Worm (Caenorhabditis elegans): ENCODE results near the gene F44E7.9.

F44E7.9 gene

DNA sequence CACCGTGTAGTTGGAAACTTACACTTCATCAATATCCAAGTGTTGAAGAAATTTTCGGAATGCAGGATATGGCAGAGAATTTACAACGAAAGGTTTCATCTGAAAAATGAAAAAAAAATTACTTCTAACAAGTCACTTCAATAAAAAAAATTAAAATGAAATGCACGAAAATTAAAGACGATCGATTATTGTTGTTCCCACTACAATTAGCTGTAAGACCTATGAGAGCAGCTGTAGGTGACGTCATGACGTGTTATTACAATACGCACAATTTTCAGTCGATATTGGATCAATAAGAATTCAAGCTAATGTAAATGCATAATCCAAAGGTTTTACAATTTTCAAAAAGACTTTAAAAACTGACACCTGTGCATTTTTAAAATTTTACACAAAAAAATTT is 30.9 kb upstream of the F44E7.9 start, which contains the start of gene C53A3.1:
Gene C53A3.1 (minus strand): TSS at position 101 of the 400 bp plus-strand sequence.
- no peak for TF ChIP-seq F13H6.1 (tag; optimal IDR thresholded peaks at IDR 0.05)
- no peak for TF ChIP-seq ztf-4 (tag; optimal IDR thresholded peaks at IDR 0.05)
- TF ChIP-seq dmd-4 (tag; optimal IDR thresholded peaks at IDR 0.05) = no peak
- TF ChIP-seq nhr-23 (tag; optimal IDR thresholded peaks at IDR 0.05) = no peak
- no peak for TF ChIP-seq ZK546.5 (tag; optimal IDR thresholded peaks at IDR 0.05)
- no peak for TF ChIP-seq nhr-11 (tag; optimal IDR thresholded peaks at IDR 0.05)
- TF ChIP-seq C34F6.9 (tag; optimal IDR thresholded peaks at IDR 0.05) = no peak
- TF ChIP-seq elt-3 (tag; optimal IDR thresholded peaks at IDR 0.05) = no peak
- no peak for TF ChIP-seq nhr-77 (tag; optimal IDR thresholded peaks at IDR 0.05)
- TF ChIP-seq snpc-4 (tag; optimal IDR thresholded peaks at IDR 0.05) = no peak
- no peak for TF ChIP-seq ztf-1 (GFP tag; conservative IDR thresholded peaks at IDR 0.05)
- no peak for TF ChIP-seq R02D3.7 (tag; optimal IDR thresholded peaks at IDR 0.05)
- TF ChIP-seq sma-9 (GFP tag; optimal IDR thresholded peaks at IDR 0.05) = no peak
- TF ChIP-seq sma-9 (tag; optimal IDR thresholded peaks at IDR 0.05) = no peak
- TF ChIP-seq peb-1 (tag; optimal IDR thresholded peaks at IDR 0.05) = no peak
- no peak for TF ChIP-seq nhr-25 (tag; optimal IDR thresholded peaks at IDR 0.05)
- TF ChIP-seq ama-1 (optimal IDR thresholded peaks at IDR 0.05) = no peak

DNA sequence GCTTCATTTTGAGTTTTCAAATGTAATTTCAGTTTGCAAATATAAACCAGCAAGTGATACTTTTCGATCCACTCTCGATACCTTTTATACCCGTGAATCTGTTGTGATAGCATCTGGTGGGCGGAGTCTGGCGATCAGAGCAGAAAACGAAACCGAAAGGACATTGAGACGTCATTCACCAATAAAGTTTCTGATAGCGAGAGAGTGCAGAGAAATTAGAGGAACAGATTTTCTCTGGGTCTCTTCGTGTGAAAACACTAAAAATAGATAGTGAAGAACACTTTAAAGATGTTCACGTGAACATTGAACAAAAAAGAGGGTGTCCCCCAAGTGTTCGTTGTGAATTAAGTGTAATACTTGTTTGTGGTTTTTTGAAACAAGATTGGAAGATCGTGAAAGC is 27.2 kb upstream of the F44E7.9 start, which contains the start of gene pgph-3:
Gene pgph-3 (minus strand): TSS at position 60 of the 400 bp plus-strand sequence.
- no peak for TF ChIP-seq Y55F3AM.14 (GFP tag; optimal IDR thresholded peaks at IDR 0.05)
- no peak for TF ChIP-seq elt-3 (tag; optimal IDR thresholded peaks at IDR 0.05)
- no peak for TF ChIP-seq nhr-237 (tag; optimal IDR thresholded peaks at IDR 0.05)
- no peak for TF ChIP-seq unc-39 (tag; optimal IDR thresholded peaks at IDR 0.05)
- TF ChIP-seq lin-39 (tag; optimal IDR thresholded peaks at IDR 0.05) = no peak
- TF ChIP-seq R02D3.7 (tag; optimal IDR thresholded peaks at IDR 0.05) = no peak
- TF ChIP-seq dmd-4 (tag; optimal IDR thresholded peaks at IDR 0.05) = no peak
- TF ChIP-seq nhr-12 (tag; optimal IDR thresholded peaks at IDR 0.05) = no peak
- no peak for TF ChIP-seq zag-1 (tag; optimal IDR thresholded peaks at IDR 0.05)
- TF ChIP-seq mdl-1 (tag; optimal IDR thresholded peaks at IDR 0.05) = peak; percentile 11 to 17
- peak; percentile 85 for TF ChIP-seq crh-2 (tag; optimal IDR thresholded peaks at IDR 0.05)
- no peak for TF ChIP-seq ama-1 (optimal IDR thresholded peaks at IDR 0.05)
- TF ChIP-seq F13H6.1 (tag; optimal IDR thresholded peaks at IDR 0.05) = peak; percentile 74
- no peak for TF ChIP-seq snpc-4 (tag; optimal IDR thresholded peaks at IDR 0.05)
- TF ChIP-seq sma-9 (GFP tag; optimal IDR thresholded peaks at IDR 0.05) = peak; percentile 96
- TF ChIP-seq sma-9 (tag; optimal IDR thresholded peaks at IDR 0.05) = no peak
- no peak for TF ChIP-seq elt-1 (tag; optimal IDR thresholded peaks at IDR 0.05)
- no peak for TF ChIP-seq lsy-2 (tag; optimal IDR thresholded peaks at IDR 0.05)
- TF ChIP-seq ztf-4 (tag; optimal IDR thresholded peaks at IDR 0.05) = no peak
- no peak for TF ChIP-seq unc-55 (GFP tag; optimal IDR thresholded peaks at IDR 0.05)
- peak; percentile 28 for TF ChIP-seq nhr-6 (tag; optimal IDR thresholded peaks at IDR 0.05)
- TF ChIP-seq lin-11 (tag; optimal IDR thresholded peaks at IDR 0.05) = no peak
- TF ChIP-seq nhr-77 (tag; optimal IDR thresholded peaks at IDR 0.05) = no peak
- no peak for TF ChIP-seq ztf-11 (tag; optimal IDR thresholded peaks at IDR 0.05)
- peak; percentile 53 for TF ChIP-seq sem-4 (tag; optimal IDR thresholded peaks at IDR 0.05)
- no peak for TF ChIP-seq ceh-16 (tag; optimal IDR thresholded peaks at IDR 0.05)
- TF ChIP-seq mab-5 (tag; optimal IDR thresholded peaks at IDR 0.05) = no peak
- no peak for TF ChIP-seq ztf-1 (GFP tag; conservative IDR thresholded peaks at IDR 0.05)
- peak; percentile 84 for TF ChIP-seq nhr-25 (tag; optimal IDR thresholded peaks at IDR 0.05)
- no peak for TF ChIP-seq alr-1 (tag; optimal IDR thresholded peaks at IDR 0.05)
- peak; percentile 45 for TF ChIP-seq gmeb-1 (tag; optimal IDR thresholded peaks at IDR 0.05)
- peak; percentile 15 for TF ChIP-seq C34F6.9 (tag; optimal IDR thresholded peaks at IDR 0.05)
- no peak for TF ChIP-seq lin-13 (GFP tag; optimal IDR thresholded peaks at IDR 0.05)
- TF ChIP-seq blmp-1 (tag; optimal IDR thresholded peaks at IDR 0.05; ENCODE audit: insufficient read depth) = peak; percentile 85
- no peak for TF ChIP-seq skn-1 (tag; optimal IDR thresholded peaks at IDR 0.05)
- peak; percentile 73 for TF ChIP-seq egl-27 (tag; optimal IDR thresholded peaks at IDR 0.05)
- no peak for TF ChIP-seq ceh-82 (tag; optimal IDR thresholded peaks at IDR 0.05)
- TF ChIP-seq fos-1 (tag; optimal IDR thresholded peaks at IDR 0.05) = peak; percentile 75
- no peak for TF ChIP-seq aly-2 (tag; optimal IDR thresholded peaks at IDR 0.05)
- TF ChIP-seq nhr-129 (tag; optimal IDR thresholded peaks at IDR 0.05) = no peak
- no peak for TF ChIP-seq mbf-1 (tag; optimal IDR thresholded peaks at IDR 0.05)
- no peak for TF ChIP-seq ZK546.5 (tag; optimal IDR thresholded peaks at IDR 0.05)
- TF ChIP-seq sma-3 (GFP tag; optimal IDR thresholded peaks at IDR 0.05) = peak; percentile 73
- TF ChIP-seq peb-1 (tag; optimal IDR thresholded peaks at IDR 0.05) = no peak
- TF ChIP-seq nhr-23 (tag; optimal IDR thresholded peaks at IDR 0.05) = no peak
- no peak for TF ChIP-seq nhr-10 (tag; optimal IDR thresholded peaks at IDR 0.05)
- peak; percentile 45 for TF ChIP-seq nhr-21 (tag; optimal IDR thresholded peaks at IDR 0.05)
- TF ChIP-seq unc-62 (GFP tag; optimal IDR thresholded peaks at IDR 0.05) = no peak
- TF ChIP-seq nhr-11 (tag; optimal IDR thresholded peaks at IDR 0.05) = no peak

All from whole organism, L2 larva.